Worm (Caenorhabditis elegans) whole organism, midembryonic: ENCODE results near the gene apt-9.

Source experiments
- T22C8.4 ChIP-seq: fragments of 200-800 bp; sonication (Bioruptor generic); IDR thresholded peaks from 2 replicates; pipeline ENCODE4 v1.3.6; 2022; ENCODE audit warnings: missing genetic modification characterization, missing compliant biosample characterization
- cog-1 ChIP-seq: sonication (generic microtip); optimal IDR thresholded peaks from 2 replicates; lab custom pipeline; 2016; ENCODE audit warnings: missing genetic modification characterization, missing compliant biosample characterization
- flt-1 ChIP-seq: fragments of 200-800 bp; sonication (Bioruptor generic); IDR thresholded peaks from 2 replicates; pipeline ENCODE4 v1.3.6; 2022; ENCODE audit warnings: missing genetic modification characterization, missing compliant biosample characterization
- klf-2 ChIP-seq: fragments of 200-800 bp; sonication (Bioruptor generic); conservative IDR thresholded peaks from 2 replicates; pipeline ENCODE4 v1.3.6; 2022; ENCODE audit warnings: missing genetic modification reagents, missing genetic modification characterization, missing compliant biosample characterization
- med-1 ChIP-seq: sonication (generic microtip); optimal IDR thresholded peaks from 2 replicates; lab custom pipeline; 2017; ENCODE audit warnings: missing genetic modification characterization, mild to moderate bottlenecking, missing compliant biosample characterization, antibody characterized with exemption, missing genetic modification reagents; ENCODE audit not compliant: insufficient read depth
- ref-1 ChIP-seq: fragments of 200-800 bp; sonication (Bioruptor generic); conservative IDR thresholded peaks from 2 replicates; pipeline ENCODE4 v1.3.6; 2022; ENCODE audit warnings: missing genetic modification reagents, missing genetic modification characterization, missing compliant biosample characterization
- tab-1 ChIP-seq: fragments of 200-800 bp; sonication (Bioruptor generic); IDR thresholded peaks from 2 replicates; pipeline ENCODE4 v1.3.6; 2022; ENCODE audit warnings: missing genetic modification characterization, missing compliant biosample characterization
- ztf-23 ChIP-seq: fragments of 200-800 bp; sonication (Bioruptor generic); IDR thresholded peaks from 2 replicates; pipeline ENCODE4 v1.3.6; 2022; ENCODE audit warnings: missing genetic modification reagents, missing genetic modification characterization, missing compliant biosample characterization
- ztf-29 ChIP-seq: fragments of 200-800 bp; sonication (Bioruptor generic); IDR thresholded peaks from 2 replicates; pipeline ENCODE4 v1.3.6; 2022; ENCODE audit warnings: missing genetic modification reagents, missing genetic modification characterization, missing compliant biosample characterization

DNA sequence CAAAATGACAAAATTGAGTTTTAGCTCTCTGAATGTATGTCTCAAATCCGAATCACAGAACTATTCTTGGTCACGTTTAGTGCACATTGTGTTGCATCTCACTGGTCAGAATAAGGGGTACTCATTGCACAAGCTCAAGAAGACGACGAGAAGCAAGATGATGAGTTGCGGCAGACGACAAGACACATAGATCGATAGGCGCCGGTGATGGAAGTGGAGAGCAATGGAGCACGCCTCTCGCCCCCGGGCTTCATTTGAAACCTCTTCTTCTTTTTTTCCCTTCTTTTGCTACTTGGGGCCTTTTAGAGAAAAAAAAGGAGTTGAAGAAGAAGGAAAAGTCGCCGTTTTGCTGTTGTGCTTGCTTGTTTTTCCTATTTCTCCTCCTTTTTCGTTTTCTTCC lies at the start of gene apt-9:
- TF ChIP-seq klf-2 (GFP tag; lab: Robert Waterston, UW) (no peak), ref-1 (GFP tag; lab: Robert Waterston, UW) (no peak), flt-1 (GFP tag; lab: Robert Waterston, UW) (no peak), med-1 (GFP tag; lab: Kevin White, UChicago) (no peak), ztf-23 (GFP tag; lab: Robert Waterston, UW) (no peak), cog-1 (tag; lab: Kevin White, UChicago) (no peak), T22C8.4 (GFP tag; lab: Robert Waterston, UW) (no peak), tab-1 (GFP tag; lab: Robert Waterston, UW) (no peak), ztf-29 (GFP tag; lab: Robert Waterston, UW) (no peak)
